Fruit fly (Drosophila melanogaster) whole organism, wandering third instar larva: ENCODE data around the gene CG31360.

Source experiments
- CrebA ChIP-seq: fragments of 200-800 bp; sonication (Bioruptor generic); optimal IDR thresholded peaks from 2 replicates; lab custom pipeline; 2016; ENCODE audit warnings: missing biosample characterization, mild to moderate bottlenecking, missing genetic modification characterization, borderline replicate concordance
- GATAd ChIP-seq: sonication (Bioruptor generic); optimal IDR thresholded peaks from 2 replicates; lab custom pipeline; 2016; ENCODE audit warnings: missing biosample characterization, missing genetic modification characterization
- OdsH ChIP-seq: fragments of 200-800 bp; sonication (Bioruptor generic); optimal IDR thresholded peaks from 2 replicates; lab custom pipeline; 2016; ENCODE audit warnings: missing biosample characterization, mild to moderate bottlenecking, missing genetic modification characterization
- Rel ChIP-seq, 2 experiments: fragments of 200-800 bp; sonication (Bioruptor generic) in 1 of 2; optimal IDR thresholded peaks; 2 replicates in 1 of 2; 3 replicates in 1 of 2; lab custom pipeline; 2016 to 2019; ENCODE audit warnings: mild to moderate bottlenecking in 2 of 2, missing biosample characterization in 2 of 2, missing genetic modification characterization in 2 of 2, moderate library complexity in 1 of 2
- Sp1 ChIP-seq: fragments of 200-800 bp; sonication (Bioruptor generic); optimal IDR thresholded peaks from 3 replicates; lab custom pipeline; 2019; ENCODE audit warnings: missing biosample characterization, mild to moderate bottlenecking, missing genetic modification characterization, moderate library complexity
- dl ChIP-seq, 2 experiments: fragments of 175-275, 200-275 bp in 1 of 2; fragments of 200-275 bp in 1 of 2; sonication (Bioruptor generic); optimal IDR thresholded peaks; lab custom pipeline; 2018; ENCODE audit warnings: mild to moderate bottlenecking in 2 of 2, missing biosample characterization in 2 of 2, missing genetic modification characterization in 2 of 2, moderate library complexity in 2 of 2; ENCODE audit not compliant: partially characterized antibody in 2 of 2, insufficient read depth in 1 of 2
- fru ChIP-seq: fragments of 200-800 bp; sonication (Bioruptor generic); optimal IDR thresholded peaks from 3 replicates; lab custom pipeline; 2016; ENCODE audit warnings: missing biosample characterization, mild to moderate bottlenecking, missing genetic modification characterization
- sage ChIP-seq: fragments of 200-800 bp; sonication (Bioruptor generic); optimal IDR thresholded peaks from 2 replicates; lab custom pipeline; 2016; ENCODE audit warnings: missing biosample characterization, mild to moderate bottlenecking, missing genetic modification characterization

dm6 chr3R:17724963-17725362, 40.1 kb downstream of the CG31360 start, which contains the start of gene Atg8b:
- TF ChIP-seq Sp1 (GFP tag; lab: Kevin White, UChicago) (no peak), OdsH (no peak), Rel (GFP tag; optimal IDR thresholded peaks at IDR 0.05; lab: Kevin White, UChicago) (no peak), Rel (tag; optimal IDR thresholded peaks at IDR 0.05; lab: Kevin White, UChicago) (no peak), fru (no peak), GATAd (no peak), dl (GFP tag; optimal IDR thresholded peaks at IDR 0.05; lab: Kevin White, UChicago; ENCODE audit: insufficient read depth in 1 of 2, partially characterized antibody in 2 of 2) (no peak), CrebA (GFP tag; lab: Kevin White, UChicago) (no peak), sage (GFP tag; lab: Kevin White, UChicago) (no peak)
